Worm (Caenorhabditis elegans) whole organism, L3 larva: ENCODE data around the gene ZK1248.11.
"Not testable (repeated sequence)": the region's sequence is repeated elsewhere in the genome, so short reads cannot be mapped to it uniquely, and the experiment has no call there.

Experiments
- R02D3.7 ChIP-seq: fragments of 150-350 bp; optimal IDR thresholded peaks from 2 replicates; lab custom pipeline; 2014; ENCODE audit warnings: missing biosample characterization, missing genetic modification characterization
- ama-1 ChIP-seq: fragments of 150-350 bp; optimal IDR thresholded peaks from 2 replicates; lab custom pipeline; 2018
- ceh-9 ChIP-seq: sonication (generic microtip); optimal IDR thresholded peaks from 2 replicates; lab custom pipeline; 2018; ENCODE audit warnings: missing biosample characterization, missing genetic modification characterization
- daf-12 ChIP-seq: fragments of 150-350 bp; optimal IDR thresholded peaks from 2 replicates; lab custom pipeline; 2014; ENCODE audit warnings: missing biosample characterization, missing genetic modification reagents, missing genetic modification characterization
- egl-5 ChIP-seq: fragments of 150-350 bp; optimal IDR thresholded peaks from 2 replicates; lab custom pipeline; 2017; ENCODE audit warnings: missing biosample characterization, missing genetic modification reagents, missing genetic modification characterization, inconsistent platforms
- elt-2 ChIP-seq: sonication (generic microtip); optimal IDR thresholded peaks from 2 replicates; lab custom pipeline; 2016; ENCODE audit warnings: missing genetic modification reagents, mild to moderate bottlenecking, missing genetic modification characterization, missing compliant biosample characterization
- elt-3 ChIP-seq, 3 experiments: fragments of 150-350 bp in 1 of 3; sonication (generic microtip) in 2 of 3; optimal IDR thresholded peaks; 2 replicates in 2 of 3; 4 replicates in 1 of 3; lab custom pipeline; 2014 to 2017; ENCODE audit warnings: missing biosample characterization in 3 of 3, missing genetic modification characterization in 3 of 3
- eor-1 ChIP-seq, 2 experiments: fragments of 150-350 bp; optimal IDR thresholded peaks; 2 replicates each; lab custom pipeline; 2014 to 2018; ENCODE audit warnings: missing biosample characterization in 2 of 2, missing genetic modification characterization in 2 of 2
- fkh-10 ChIP-seq: sonication (generic microtip); optimal IDR thresholded peaks from 2 replicates; lab custom pipeline; 2017; ENCODE audit warnings: missing biosample characterization, missing genetic modification reagents, missing genetic modification characterization
- fkh-2 ChIP-seq: fragments of 150-350 bp; optimal IDR thresholded peaks from 2 replicates; lab custom pipeline; 2014; ENCODE audit warnings: missing biosample characterization, missing genetic modification reagents, missing genetic modification characterization
- fos-1 ChIP-seq: fragments of 150-350 bp; optimal IDR thresholded peaks from 2 replicates; lab custom pipeline; 2014; ENCODE audit warnings: missing biosample characterization, missing genetic modification characterization
- hmg-11 ChIP-seq: sonication (generic microtip); optimal IDR thresholded peaks from 2 replicates; lab custom pipeline; 2016; ENCODE audit warnings: missing genetic modification characterization, missing compliant biosample characterization
- jun-1 ChIP-seq: fragments of 150-350 bp; optimal IDR thresholded peaks from 2 replicates; lab custom pipeline; 2014; ENCODE audit warnings: missing biosample characterization, missing genetic modification reagents, missing genetic modification characterization
- lin-15B ChIP-seq: fragments of 150-350 bp; optimal IDR thresholded peaks from 2 replicates; lab custom pipeline; 2014; ENCODE audit warnings: missing biosample characterization, missing genetic modification characterization
- lin-39 ChIP-seq: fragments of 150-350 bp; optimal IDR thresholded peaks from 2 replicates; lab custom pipeline; 2018; ENCODE audit warnings: missing biosample characterization, missing genetic modification reagents, missing genetic modification characterization
- lsy-12 ChIP-seq: sonication (generic microtip); optimal IDR thresholded peaks from 2 replicates; lab custom pipeline; 2016; ENCODE audit warnings: mild to moderate bottlenecking, missing genetic modification characterization, missing compliant biosample characterization
- mdl-1 ChIP-seq: fragments of 150-350 bp; optimal IDR thresholded peaks from 2 replicates; lab custom pipeline; 2014; ENCODE audit warnings: missing biosample characterization, missing genetic modification characterization
- mml-1 ChIP-seq: fragments of 150-350 bp; sonication (generic microtip); optimal IDR thresholded peaks from 3 replicates; lab custom pipeline; 2014; ENCODE audit warnings: missing biosample characterization, missing genetic modification characterization
- nfya-1 ChIP-seq: sonication (generic microtip); optimal IDR thresholded peaks from 2 replicates; lab custom pipeline; 2017; ENCODE audit warnings: missing genetic modification characterization, mild to moderate bottlenecking, missing compliant biosample characterization, antibody characterized with exemption, moderate library complexity; ENCODE audit not compliant: insufficient read depth
- nhr-23 ChIP-seq: fragments of 150-350 bp; optimal IDR thresholded peaks from 2 replicates; lab custom pipeline; 2014; ENCODE audit warnings: missing biosample characterization, missing genetic modification reagents, missing genetic modification characterization
- nhr-25 ChIP-seq: sonication (generic microtip); optimal IDR thresholded peaks from 2 replicates; lab custom pipeline; 2017; ENCODE audit warnings: missing biosample characterization, missing genetic modification characterization
- nhr-28 ChIP-seq: fragments of 150-350 bp; optimal IDR thresholded peaks from 2 replicates; lab custom pipeline; 2014; ENCODE audit warnings: missing biosample characterization, missing genetic modification characterization
- nhr-43 ChIP-seq: sonication (generic microtip); optimal IDR thresholded peaks from 2 replicates; lab custom pipeline; 2016; ENCODE audit warnings: mild to moderate bottlenecking, missing genetic modification characterization, missing compliant biosample characterization; ENCODE audit not compliant: poor library complexity, severe bottlenecking
- nhr-76 ChIP-seq: fragments of 150-350 bp; sonication (generic microtip); optimal IDR thresholded peaks from 5 replicates; lab custom pipeline; 2014; ENCODE audit warnings: missing biosample characterization, missing genetic modification characterization
- pha-4 ChIP-seq: fragments of 150-350 bp; optimal IDR thresholded peaks from 2 replicates; lab custom pipeline; 2014; ENCODE audit warnings: missing biosample characterization, missing genetic modification reagents, missing genetic modification characterization
- pqm-1 ChIP-seq: fragments of 150-350 bp; optimal IDR thresholded peaks from 2 replicates; lab custom pipeline; 2017; ENCODE audit warnings: missing biosample characterization, missing genetic modification characterization, inconsistent platforms
- sea-2 ChIP-seq: fragments of 150-350 bp; sonication (generic microtip); optimal IDR thresholded peaks from 4 replicates; lab custom pipeline; 2014; ENCODE audit warnings: missing biosample characterization, missing genetic modification reagents, missing genetic modification characterization
- skn-1 ChIP-seq: fragments of 150-350 bp; optimal IDR thresholded peaks from 2 replicates; lab custom pipeline; 2014; ENCODE audit warnings: missing biosample characterization, missing genetic modification characterization
- snpc-4 ChIP-seq: fragments of 150-350 bp; optimal IDR thresholded peaks from 2 replicates; lab custom pipeline; 2014; ENCODE audit warnings: missing biosample characterization, missing genetic modification characterization
- unc-62 ChIP-seq: fragments of 150-350 bp; sonication (generic microtip); optimal IDR thresholded peaks from 4 replicates; lab custom pipeline; 2014; ENCODE audit warnings: missing biosample characterization, missing genetic modification reagents, missing genetic modification characterization
- ztf-4 ChIP-seq: fragments of 150-350 bp; optimal IDR thresholded peaks from 2 replicates; lab custom pipeline; 2014; ENCODE audit warnings: missing biosample characterization, missing genetic modification characterization

The ZK1248.11 gene

DNA sequence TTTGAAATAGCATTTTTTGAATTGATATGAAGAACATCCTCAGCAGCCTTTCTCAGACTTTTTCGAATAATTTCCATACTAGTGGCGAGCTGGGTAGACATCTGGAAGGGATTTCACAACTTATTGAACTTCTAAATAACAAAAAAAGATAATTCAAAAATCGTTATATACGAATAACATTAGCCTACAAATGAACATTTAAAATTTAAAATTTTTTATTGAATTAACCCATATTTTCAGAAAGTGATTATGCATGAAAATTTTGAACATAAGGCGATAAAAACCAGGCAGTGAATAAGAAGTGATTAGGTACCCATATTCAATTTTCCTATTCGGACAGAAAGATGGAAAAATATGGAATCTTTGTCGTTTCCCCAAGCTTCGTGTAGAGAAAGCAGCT lies at the start of gene ZK1248.11:
Gene ZK1248.11, minus strand, starts transcription at position 101 of the 400 bp plus-strand sequence.
- no peak for TF ChIP-seq egl-5 (tag; lab: Kevin White, UChicago)
- TF ChIP-seq fkh-10 (GFP tag; lab: Kevin White, UChicago): no peak
- TF ChIP-seq fos-1 (tag; lab: Kevin White, UChicago): no peak

DNA sequence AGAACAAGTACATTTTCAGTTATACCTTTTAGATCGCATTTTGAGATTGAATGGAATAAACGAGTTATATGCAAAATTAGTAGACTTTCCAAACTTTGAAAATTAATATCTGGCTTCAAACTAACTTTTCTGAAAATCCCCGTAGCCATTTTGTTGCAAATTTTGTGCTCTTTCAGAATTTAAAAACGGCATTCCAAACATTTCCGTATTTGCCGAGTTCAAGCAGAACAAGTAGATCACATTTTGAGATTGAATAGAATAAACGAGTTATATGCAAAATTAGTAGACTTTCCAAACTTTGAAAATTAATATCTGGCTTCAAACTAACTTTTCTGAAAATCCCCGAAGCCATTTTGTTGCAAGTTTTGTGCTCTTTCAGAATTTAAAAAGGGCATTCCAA lies 48.1 kb upstream of the ZK1248.11 start, which contains the start of gene F55C12.2:
Gene F55C12.2, plus strand, starts transcription at position 301 of the 400 bp plus-strand sequence.
- TF ChIP-seq nfya-1; ztf-4 (tag; lab: Kevin White, UChicago); ceh-9 (tag; lab: Kevin White, UChicago): not testable (repeated sequence)

DNA sequence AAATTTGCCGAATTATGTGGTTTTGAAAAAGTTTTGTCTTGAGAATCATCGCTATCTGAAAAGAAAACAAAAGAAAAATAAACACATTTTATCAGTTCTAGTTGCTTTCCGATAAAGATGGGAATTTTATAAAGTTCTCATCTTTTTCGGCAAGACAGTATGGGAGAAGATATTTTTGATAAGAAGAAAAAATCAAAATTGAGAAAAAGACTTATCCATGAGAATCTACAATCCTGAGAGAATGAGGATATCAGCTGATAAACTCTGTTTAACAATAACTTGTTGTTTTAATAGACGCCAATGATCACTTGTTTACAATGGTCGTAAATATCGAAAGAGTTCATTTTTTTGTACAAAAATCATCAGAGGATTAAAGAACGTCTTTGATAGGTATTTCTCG lies 47.7 kb upstream of the ZK1248.11 start, which contains the start of gene F55C12.6:
Gene F55C12.6, minus strand, starts transcription at position 101 of the 400 bp plus-strand sequence.
- no peak for TF ChIP-seq hmg-11 (tag; lab: Kevin White, UChicago)
- TF ChIP-seq elt-2: no peak
- TF ChIP-seq jun-1: no peak
- no peak for TF ChIP-seq daf-12 (tag; lab: Kevin White, UChicago)
- no peak for TF ChIP-seq elt-3 (tag; optimal IDR thresholded peaks at IDR 0.05; lab: Kevin White, UChicago)
- TF ChIP-seq nhr-23 (tag; lab: Kevin White, UChicago): no peak
- TF ChIP-seq fkh-2: no peak
- no peak for TF ChIP-seq snpc-4 (tag; lab: Kevin White, UChicago)
- no peak for TF ChIP-seq mml-1 (tag; lab: Kevin White, UChicago)
- no peak for TF ChIP-seq eor-1 (tag; optimal IDR thresholded peaks at IDR 0.05; lab: Kevin White, UChicago)

ce11 chrII:5874130-5874529 lies 45.7 kb upstream of the ZK1248.11 start:
- no peak for TF ChIP-seq unc-62 (GFP tag; lab: Kevin White, UChicago)
- TF ChIP-seq sea-2 (GFP tag; lab: Kevin White, UChicago): no peak
- peak; percentile 34 for TF ChIP-seq nhr-23 (tag; lab: Kevin White, UChicago)
- TF ChIP-seq lsy-12 (tag; lab: Kevin White, UChicago): no peak
- peak; percentile 88 for TF ChIP-seq pha-4 (tag; lab: Kevin White, UChicago)
- no peak for TF ChIP-seq mdl-1
- TF ChIP-seq R02D3.7 (tag; lab: Kevin White, UChicago): no peak

DNA sequence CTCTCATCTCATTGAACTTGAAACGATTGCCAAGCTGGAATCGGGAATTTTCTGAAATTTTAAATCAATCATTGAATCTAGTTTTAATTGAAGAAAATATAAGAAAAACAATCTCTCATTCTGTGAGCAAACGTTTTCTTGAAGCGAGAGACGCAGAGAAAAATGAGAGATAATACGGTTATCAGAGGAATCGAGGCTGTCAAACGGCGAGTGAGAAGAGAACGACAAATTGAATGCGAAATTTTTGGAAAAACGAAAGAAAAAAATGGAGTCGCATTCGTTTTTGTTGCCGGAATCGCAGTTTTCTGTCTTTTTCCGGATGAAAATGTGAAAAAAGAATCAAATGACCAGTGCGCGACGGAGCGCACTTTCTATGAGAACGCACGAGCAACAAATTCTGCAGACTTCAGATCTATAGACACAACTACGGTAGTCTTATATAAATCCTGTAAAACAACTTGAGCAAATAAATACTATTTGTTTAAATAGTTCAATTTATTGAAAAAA lies 45.2 kb upstream of the ZK1248.11 start, which contains the start of gene tex-2:
Gene tex-2, minus strand, starts transcription at position 51 of the 507 bp plus-strand sequence.
- TF ChIP-seq lin-39 (tag; lab: Kevin White, UChicago) (peak; percentile 46), snpc-4 (tag; lab: Kevin White, UChicago) (no peak), skn-1 (tag; lab: Kevin White, UChicago) (no peak), nhr-76 (tag; lab: Kevin White, UChicago) (no peak), nhr-43 (no peak), pqm-1 (peak; percentile 34), nhr-28 (tag; lab: Kevin White, UChicago) (no peak), lin-15B (tag; lab: Kevin White, UChicago) (peak; percentile 47), lsy-12 (tag; lab: Kevin White, UChicago) (no peak), nfya-1 (peak; percentile 28), ama-1 (lab: Kevin White, UChicago) (peak; percentile 40), elt-2 (peak; percentile 93), pha-4 (tag; lab: Kevin White, UChicago) (peak; percentile 35)

DNA sequence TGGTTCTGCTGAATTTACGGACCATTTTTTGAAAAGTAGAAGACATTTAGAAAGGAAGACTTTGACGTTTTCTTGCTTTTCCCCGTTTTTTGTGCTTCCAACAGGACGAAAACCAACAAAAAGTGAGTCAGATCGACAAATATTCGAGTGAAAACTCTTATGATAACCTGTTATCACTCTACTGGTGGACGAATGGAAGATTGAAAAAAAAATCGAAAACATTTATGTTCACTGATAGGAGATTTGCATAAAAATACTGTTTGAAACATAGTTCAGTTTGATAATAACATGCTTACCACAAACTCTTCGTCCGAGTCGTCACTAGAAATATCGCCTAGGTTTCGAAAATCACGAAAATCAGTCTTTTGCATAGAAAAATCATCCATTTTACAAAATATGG lies 44.0 kb upstream of the ZK1248.11 start:
- no peak for TF ChIP-seq nhr-25 (tag; lab: Kevin White, UChicago)
- peak; percentile 75 for TF ChIP-seq elt-2
